Fruit fly (Drosophila melanogaster) whole organism, pupa: ENCODE data around the gene CG15254.

Source experiments
- CG4496 ChIP-seq: fragments of 200-800 bp; sonication (Bioruptor generic); IDR thresholded peaks from 3 replicates; pipeline ENCODE4 v1.3.6; 2022; ENCODE audit warnings: missing biosample characterization, missing genetic modification characterization
- CG8159 ChIP-seq: fragments of 200-800 bp; sonication (Bioruptor generic); optimal IDR thresholded peaks from 3 replicates; lab custom pipeline; 2018; ENCODE audit warnings: missing biosample characterization, mild to moderate bottlenecking, missing genetic modification characterization, moderate library complexity
- EcR ChIP-seq: fragments of 200-800 bp; sonication (Bioruptor generic); optimal IDR thresholded peaks from 3 replicates; lab custom pipeline; 2019; ENCODE audit warnings: missing biosample characterization, missing genetic modification characterization, mild to moderate bottlenecking, moderate library complexity, missing genetic modification reagents
- Ets98B ChIP-seq: fragments of 200-800 bp; sonication (Bioruptor generic); IDR thresholded peaks from 2 replicates; pipeline ENCODE4 v1.3.6; 2022; ENCODE audit warnings: missing biosample characterization, missing genetic modification characterization
- fd96Ca ChIP-seq: fragments of 200-800 bp; sonication (Bioruptor generic); IDR thresholded peaks from 3 replicates; pipeline ENCODE4 v1.3.6; 2022; ENCODE audit warnings: missing biosample characterization, missing genetic modification characterization
- gl ChIP-seq: fragments of 200-800 bp; sonication (Bioruptor generic); optimal IDR thresholded peaks from 2 replicates; lab custom pipeline; 2018; ENCODE audit warnings: missing biosample characterization, mild to moderate bottlenecking, missing genetic modification characterization

- TF ChIP-seq CG4496 (GFP tag; lab: Robert Waterston, UW) (no peak), fd96Ca (no peak), gl (tag; lab: Kevin White, UChicago) (no peak), CG8159 (tag; lab: Kevin White, UChicago) (no peak), EcR (no peak), Ets98B (GFP tag; lab: Robert Waterston, UW) (no peak)
Measured at dm6 chr2L:15611669-15612308, 2.8 kb downstream of the CG15254 start, which contains the start of gene CG15255.
